Worm (Caenorhabditis elegans) whole organism, mixed stage, embryonic: Measurements from ENCODE around the gene acs-7.
A peak's percentile ranks its signal among the peaks of the same experiment; 100 is the strongest.

ENCODE experiments used
- bed-3 ChIP-seq: fragments of 200-800 bp; sonication (Bioruptor generic); optimal IDR thresholded peaks from 3 replicates; lab custom pipeline; 2018; ENCODE audit warnings: mild to moderate bottlenecking, missing genetic modification characterization, moderate library complexity, missing compliant biosample characterization
- blmp-1 ChIP-seq: fragments of 150-350 bp; optimal IDR thresholded peaks from 2 replicates; lab custom pipeline; 2014; ENCODE audit warnings: missing biosample characterization, missing genetic modification characterization
- ham-2 ChIP-seq: fragments of 200-800 bp; sonication (Bioruptor generic); optimal IDR thresholded peaks from 2 replicates; lab custom pipeline; 2018; ENCODE audit warnings: mild to moderate bottlenecking, missing genetic modification characterization, missing compliant biosample characterization
- lin-13 ChIP-seq: fragments of 150-350 bp; optimal IDR thresholded peaks from 2 replicates; lab custom pipeline; 2014; ENCODE audit warnings: missing biosample characterization, missing genetic modification characterization
- lsy-2 ChIP-seq: fragments of 150-350 bp; optimal IDR thresholded peaks from 2 replicates; lab custom pipeline; 2014; ENCODE audit warnings: missing biosample characterization, missing genetic modification characterization
- mab-5 ChIP-seq: fragments of 150-350 bp; optimal IDR thresholded peaks from 2 replicates; lab custom pipeline; 2014; ENCODE audit warnings: missing biosample characterization, missing genetic modification characterization
- nhr-28 ChIP-seq: fragments of 150-350 bp; optimal IDR thresholded peaks from 2 replicates; lab custom pipeline; 2014; ENCODE audit warnings: missing biosample characterization, missing genetic modification characterization
- pha-4 ChIP-seq: fragments of 150-350 bp; optimal IDR thresholded peaks from 2 replicates; lab custom pipeline; 2018; ENCODE audit warnings: missing biosample characterization, missing genetic modification reagents, missing genetic modification characterization
- snpc-4 ChIP-seq: fragments of 150-350 bp; optimal IDR thresholded peaks from 2 replicates; lab custom pipeline; 2014; ENCODE audit warnings: missing biosample characterization, missing genetic modification characterization
- ztf-11 ChIP-seq: fragments of 150-350 bp; optimal IDR thresholded peaks from 2 replicates; lab custom pipeline; 2014; ENCODE audit warnings: missing biosample characterization, missing genetic modification characterization

- TF ChIP-seq lsy-2: no peak
- TF ChIP-seq lin-13 (tag; lab: Kevin White, UChicago): peak; percentile 3
- TF ChIP-seq ham-2: no peak
- TF ChIP-seq bed-3 (GFP tag; lab: Kevin White, UChicago): no peak
- TF ChIP-seq snpc-4 (tag; lab: Kevin White, UChicago): no peak
- no peak for TF ChIP-seq ztf-11 (tag; lab: Kevin White, UChicago)
- no peak for TF ChIP-seq blmp-1 (tag; lab: Kevin White, UChicago)
- TF ChIP-seq mab-5 (tag; lab: Kevin White, UChicago): no peak
- no peak for TF ChIP-seq pha-4
- no peak for TF ChIP-seq nhr-28 (tag; lab: Kevin White, UChicago)
Observed at ce11 chrII:9262845-9263402, 28.9 kb upstream of the acs-7 start.
